Worm (Caenorhabditis elegans): ENCODE results near the gene lir-3.
A peak's percentile ranks its signal among the peaks of the same experiment; 100 is the strongest.

lir-3 gene

DNA sequence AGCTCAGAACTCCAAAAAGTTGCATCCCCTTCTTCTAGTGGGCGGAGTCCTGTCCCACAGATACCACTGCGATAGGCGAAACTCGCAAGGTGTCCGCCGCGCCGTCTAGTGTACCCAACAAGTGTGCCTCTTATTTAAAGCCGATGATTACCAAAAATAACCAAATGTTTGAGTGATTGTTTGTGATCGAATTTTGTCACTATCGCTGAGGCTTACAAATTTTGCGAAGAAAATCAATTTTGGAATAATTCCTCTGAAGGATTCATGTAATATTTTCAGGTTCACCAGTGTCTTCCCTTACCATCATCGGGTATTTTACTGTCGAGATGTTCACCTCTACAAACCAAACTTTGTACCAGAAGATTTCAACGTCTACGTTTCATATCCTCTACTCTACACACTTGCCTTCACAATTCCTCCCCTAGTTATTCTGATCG, 39.5 kb upstream of the lir-3 start (continued):
- no peak for TF ChIP-seq F57C9.4 (tag; optimal IDR thresholded peaks at IDR 0.05)
- TF ChIP-seq unc-130 (GFP tag; optimal IDR thresholded peaks at IDR 0.05): peak; percentile 33
- peak in 1 of 3 experiments; percentile 49 for TF ChIP-seq lin-35 (GFP tag; optimal IDR thresholded peaks at IDR 0.05)
- no peak for TF ChIP-seq sdz-38 (tag; optimal IDR thresholded peaks at IDR 0.05)
- no peak for TF ChIP-seq aptf-2 (GFP tag; conservative IDR thresholded peaks at IDR 0.05)
- TF ChIP-seq chd-7 (tag; optimal IDR thresholded peaks at IDR 0.05): peak; percentile 23
- TF ChIP-seq ztf-18 (tag; optimal IDR thresholded peaks at IDR 0.05): peak; percentile 66
- no peak for TF ChIP-seq dpl-1 (GFP tag; optimal IDR thresholded peaks at IDR 0.05)
- no peak for TF ChIP-seq F10E7.11 (tag; optimal IDR thresholded peaks at IDR 0.05)
- TF ChIP-seq lin-54 (GFP tag; optimal IDR thresholded peaks at IDR 0.05): peak; percentile 85
- peak; percentile 53 for TF ChIP-seq ceh-27 (GFP tag; optimal IDR thresholded peaks at IDR 0.05)
- peak; percentile 40 for TF ChIP-seq attf-5 (GFP tag; optimal IDR thresholded peaks at IDR 0.05)
- TF ChIP-seq hsf-1 (GFP tag; IDR thresholded peaks at IDR 0.05): peak; percentile 52
- TF ChIP-seq nhr-179 (tag; optimal IDR thresholded peaks at IDR 0.05): peak; percentile 11
- no peak for TF ChIP-seq sptf-2 (GFP tag; optimal IDR thresholded peaks at IDR 0.05)
- TF ChIP-seq C17E4.6 (GFP tag; IDR thresholded peaks at IDR 0.05): peak; percentile 71; the same call in 1 of the 2 replicates
- TF ChIP-seq akir-1 (GFP tag; optimal IDR thresholded peaks at IDR 0.05): no peak
- no peak for TF ChIP-seq egl-18 (GFP tag; IDR thresholded peaks at IDR 0.05)
- peak; percentile 85 for TF ChIP-seq madf-8 (GFP tag; conservative IDR thresholded peaks at IDR 0.05)
- no peak for TF ChIP-seq Y67H2A.10 (GFP tag; conservative IDR thresholded peaks at IDR 0.05)
- TF ChIP-seq zim-3 (tag; optimal IDR thresholded peaks at IDR 0.05): no peak
- no peak for TF ChIP-seq F22D6.2 (tag; optimal IDR thresholded peaks at IDR 0.05)
- TF ChIP-seq Y79H2A.3 (GFP tag; conservative IDR thresholded peaks at IDR 0.05): 0 out of 2 replicates have a peak, but pooled peaks have one; percentile 67
- peak; percentile 78 for TF ChIP-seq gei-17 (GFP tag; optimal IDR thresholded peaks at IDR 0.05)
- TF ChIP-seq snpc-1.3 (tag; optimal IDR thresholded peaks at IDR 0.05; ENCODE audit: insufficient read depth): peak; percentile 95
- TF ChIP-seq madf-10 (tag; optimal IDR thresholded peaks at IDR 0.05): peak; percentile 66
- no peak for TF ChIP-seq cebp-2 (GFP tag; IDR thresholded peaks at IDR 0.05)
- peak; percentile 49; the same call in 1 of the 2 replicates for TF ChIP-seq ceh-91 (GFP tag; IDR thresholded peaks at IDR 0.05)
- TF ChIP-seq B0336.3 (GFP tag; IDR thresholded peaks at IDR 0.05): peak; percentile 96
- TF ChIP-seq athp-1 (tag; optimal IDR thresholded peaks at IDR 0.05): peak; percentile 24
- 0 out of 2 replicates have a peak, but pooled peaks have one; percentile 9 for TF ChIP-seq aptf-3 (GFP tag; IDR thresholded peaks at IDR 0.05)
- no peak for TF ChIP-seq lsy-27 (tag; optimal IDR thresholded peaks at IDR 0.05; ENCODE audit: borderline replicate concordance, insufficient read depth)
- peak; percentile 54; the same call in 1 of the 2 replicates for TF ChIP-seq C06A6.2 (GFP tag; conservative IDR thresholded peaks at IDR 0.05)
- peak; percentile 27 for TF ChIP-seq die-1 (tag; optimal IDR thresholded peaks at IDR 0.05)
- TF ChIP-seq T26A5.8 (tag; optimal IDR thresholded peaks at IDR 0.05): no peak
- no peak for TF ChIP-seq nfya-2 (GFP tag; IDR thresholded peaks at IDR 0.05)
- TF ChIP-seq ccch-3 (GFP tag; optimal IDR thresholded peaks at IDR 0.05): no peak
- no peak for TF ChIP-seq ceh-79 (tag; optimal IDR thresholded peaks at IDR 0.05)
- peak; percentile 68; the same call in 1 of the 2 replicates for TF ChIP-seq hmg-20 (GFP tag; IDR thresholded peaks at IDR 0.05)
- TF ChIP-seq nfyb-1 (GFP tag; IDR thresholded peaks at IDR 0.05): peak; percentile 86
- TF ChIP-seq lsl-1 (GFP tag; optimal IDR thresholded peaks at IDR 0.05): peak; percentile 92
- TF ChIP-seq dox-1 (GFP tag; IDR thresholded peaks at IDR 0.05): peak; percentile 94
- TF ChIP-seq atf-7 (tag; optimal IDR thresholded peaks at IDR 0.05): peak; percentile 54
- TF ChIP-seq F33H1.4 (GFP tag; IDR thresholded peaks at IDR 0.05): peak; percentile 74
- no peak for TF ChIP-seq Y53F4B.3 (GFP tag; IDR thresholded peaks at IDR 0.05)
- no peak for TF ChIP-seq F37B4.10 (GFP tag; IDR thresholded peaks at IDR 0.05)
- peak; percentile 3 for TF ChIP-seq somi-1 (GFP tag; optimal IDR thresholded peaks at IDR 0.05)
- TF ChIP-seq snpc-1.1 (tag; optimal IDR thresholded peaks at IDR 0.05; ENCODE audit: insufficient read depth): peak; percentile 99
- peak; percentile 81 for TF ChIP-seq lin-40 (tag; optimal IDR thresholded peaks at IDR 0.05)
